Fruit fly (Drosophila melanogaster) whole organism, pupa: ENCODE results near the gene CG5126.

Experiments
- CG10348 ChIP-seq: fragments of 200-800 bp; sonication (Bioruptor generic); IDR thresholded peaks from 2 replicates; pipeline ENCODE4 v1.3.6; 2022; ENCODE audit warnings: missing biosample characterization, missing genetic modification characterization
- CG12605 ChIP-seq: fragments of 200-800 bp; sonication (Bioruptor generic); IDR thresholded peaks from 2 replicates; pipeline ENCODE4 v1.3.6; 2022; ENCODE audit warnings: missing biosample characterization, missing genetic modification characterization
- CG13204 ChIP-seq: fragments of 200-800 bp; sonication (Bioruptor generic); optimal IDR thresholded peaks from 2 replicates; lab custom pipeline; 2018; ENCODE audit warnings: missing biosample characterization, mild to moderate bottlenecking, missing genetic modification characterization, moderate library complexity
- CG14655 ChIP-seq: fragments of 200-800 bp; sonication (Bioruptor generic); optimal IDR thresholded peaks from 3 replicates; lab custom pipeline; 2017; ENCODE audit warnings: mild to moderate bottlenecking, missing biosample characterization, missing genetic modification reagents, missing genetic modification characterization
- CG15710 ChIP-seq: fragments of 200-800 bp; sonication (Bioruptor generic); optimal IDR thresholded peaks from 2 replicates; lab custom pipeline; 2018; ENCODE audit warnings: missing biosample characterization, mild to moderate bottlenecking, missing genetic modification characterization, moderate library complexity
- CG17806 ChIP-seq: fragments of 200-800 bp; sonication (Bioruptor generic); optimal IDR thresholded peaks from 2 replicates; lab custom pipeline; 2018; ENCODE audit warnings: missing biosample characterization, mild to moderate bottlenecking, missing genetic modification characterization, moderate library complexity
- CG32121 ChIP-seq: fragments of 200-800 bp; sonication (Bioruptor generic); IDR thresholded peaks from 2 replicates; pipeline ENCODE4 v1.3.6; 2022; ENCODE audit warnings: missing biosample characterization, missing genetic modification characterization
- CG34367 ChIP-seq: fragments of 200-800 bp; sonication (Bioruptor generic); optimal IDR thresholded peaks from 2 replicates; lab custom pipeline; 2018; ENCODE audit warnings: missing biosample characterization, mild to moderate bottlenecking, missing genetic modification characterization
- CG4496 ChIP-seq: fragments of 200-800 bp; sonication (Bioruptor generic); IDR thresholded peaks from 3 replicates; pipeline ENCODE4 v1.3.6; 2022; ENCODE audit warnings: missing biosample characterization, missing genetic modification characterization
- CG8159 ChIP-seq: fragments of 200-800 bp; sonication (Bioruptor generic); optimal IDR thresholded peaks from 3 replicates; lab custom pipeline; 2018; ENCODE audit warnings: missing biosample characterization, mild to moderate bottlenecking, missing genetic modification characterization, moderate library complexity
- CG8301 ChIP-seq: fragments of 200-800 bp; sonication (Bioruptor generic); optimal IDR thresholded peaks from 2 replicates; lab custom pipeline; 2018; ENCODE audit warnings: missing biosample characterization, mild to moderate bottlenecking, missing genetic modification characterization
- CG9948 ChIP-seq: fragments of 200-800 bp; sonication (Bioruptor generic); optimal IDR thresholded peaks from 2 replicates; lab custom pipeline; 2018; ENCODE audit warnings: missing biosample characterization, mild to moderate bottlenecking, missing genetic modification characterization, moderate library complexity
- D1 ChIP-seq: fragments of 200-800 bp; sonication (Bioruptor generic); optimal IDR thresholded peaks from 2 replicates; lab custom pipeline; 2018; ENCODE audit warnings: missing biosample characterization, mild to moderate bottlenecking, missing genetic modification characterization, moderate library complexity
- EcR ChIP-seq: fragments of 200-800 bp; sonication (Bioruptor generic); optimal IDR thresholded peaks from 3 replicates; lab custom pipeline; 2019; ENCODE audit warnings: missing biosample characterization, missing genetic modification characterization, mild to moderate bottlenecking, moderate library complexity, missing genetic modification reagents
- Ets98B ChIP-seq: fragments of 200-800 bp; sonication (Bioruptor generic); IDR thresholded peaks from 2 replicates; pipeline ENCODE4 v1.3.6; 2022; ENCODE audit warnings: missing biosample characterization, missing genetic modification characterization
- Pif1A ChIP-seq: fragments of 200-800 bp; sonication (Bioruptor generic); optimal IDR thresholded peaks from 3 replicates; lab custom pipeline; 2016; ENCODE audit warnings: missing biosample characterization, missing genetic modification characterization
- Pif1B ChIP-seq: fragments of 200-800 bp; sonication (Bioruptor generic); optimal IDR thresholded peaks from 3 replicates; lab custom pipeline; 2016; ENCODE audit warnings: missing biosample characterization, missing genetic modification characterization
- Snoo ChIP-seq: fragments of 200-800 bp; sonication (Bioruptor generic); optimal IDR thresholded peaks from 3 replicates; lab custom pipeline; 2017; ENCODE audit warnings: missing biosample characterization, mild to moderate bottlenecking, missing genetic modification characterization, inconsistent platforms
- fd96Ca ChIP-seq: fragments of 200-800 bp; sonication (Bioruptor generic); IDR thresholded peaks from 3 replicates; pipeline ENCODE4 v1.3.6; 2022; ENCODE audit warnings: missing biosample characterization, missing genetic modification characterization
- gl ChIP-seq: fragments of 200-800 bp; sonication (Bioruptor generic); optimal IDR thresholded peaks from 2 replicates; lab custom pipeline; 2018; ENCODE audit warnings: missing biosample characterization, mild to moderate bottlenecking, missing genetic modification characterization
- rn ChIP-seq: fragments of 200-800 bp; sonication (Bioruptor generic); IDR thresholded peaks from 2 replicates; pipeline ENCODE4 v1.3.6; 2022; ENCODE audit warnings: missing biosample characterization, missing genetic modification characterization

Gene CG5126

dm6 chr2L:1147656-1148055 is 36.2 kb downstream of the CG5126 start:
- no peak for TF ChIP-seq CG34367 (tag; lab: Kevin White, UChicago)
- TF ChIP-seq CG8159 (tag; lab: Kevin White, UChicago): no peak
- no peak for TF ChIP-seq CG13204 (GFP tag; lab: Kevin White, UChicago)
- TF ChIP-seq CG9948 (tag; lab: Kevin White, UChicago): no peak
- TF ChIP-seq CG32121: no peak
- no peak for TF ChIP-seq EcR
- TF ChIP-seq Pif1B (GFP tag; lab: Kevin White, UChicago): no peak
- TF ChIP-seq D1 (tag; lab: Kevin White, UChicago): no peak

dm6 chr2L:1144371-1145360 is 39.2 kb downstream of the CG5126 start:
- peak; percentile 76 for TF ChIP-seq CG15710 (tag; lab: Kevin White, UChicago)
- TF ChIP-seq rn (GFP tag; lab: Robert Waterston, UW): 0 out of 2 replicates have a peak, but pooled peaks have one; percentile 36
- peak; percentile 64; the same call in 1 of the 3 replicates for TF ChIP-seq CG4496
- peak; percentile 64 for TF ChIP-seq CG9948 (tag; lab: Kevin White, UChicago)
- TF ChIP-seq CG32121: peak; percentile 56; the same call in 1 of the 2 replicates
- no peak for TF ChIP-seq CG13204 (GFP tag; lab: Kevin White, UChicago)
- TF ChIP-seq Snoo (tag; lab: Kevin White, UChicago): peak; percentile 83
- peak; percentile 54 for TF ChIP-seq Ets98B (GFP tag; lab: Robert Waterston, UW)
- peak; percentile 30 for TF ChIP-seq gl
- peak; percentile 77 for TF ChIP-seq CG8159 (tag; lab: Kevin White, UChicago)
- no peak for TF ChIP-seq D1 (tag; lab: Kevin White, UChicago)
- no peak for TF ChIP-seq Pif1A (GFP tag; lab: Kevin White, UChicago)
- TF ChIP-seq Pif1B (GFP tag; lab: Kevin White, UChicago): peak; percentile 67
- peak; percentile 70 for TF ChIP-seq CG17806 (tag; lab: Kevin White, UChicago)
- TF ChIP-seq CG34367 (tag; lab: Kevin White, UChicago): peak; percentile 52
- peak; percentile 0 for TF ChIP-seq EcR
- TF ChIP-seq CG12605 (GFP tag; lab: Robert Waterston, UW): no peak

DNA sequence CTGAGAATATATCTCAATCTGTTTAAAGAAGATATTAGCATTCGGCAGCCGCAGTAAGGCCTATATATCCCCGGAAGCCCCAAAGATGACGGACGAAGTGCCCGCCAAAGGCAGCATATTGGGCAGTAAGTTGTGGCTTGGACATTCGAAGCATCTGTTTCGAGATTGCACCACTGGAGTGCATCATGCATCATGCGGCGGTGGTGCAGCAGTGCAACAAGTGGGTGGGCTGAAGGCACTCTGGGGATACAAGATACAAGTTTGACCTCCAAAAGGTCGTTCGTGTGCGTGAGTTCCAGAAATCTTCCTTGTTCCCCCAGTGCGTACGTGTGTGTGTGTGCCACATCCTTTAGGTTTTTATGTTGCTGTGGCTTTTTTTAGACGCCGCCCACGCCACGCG is 40.5 kb downstream of the CG5126 start:
- TF ChIP-seq Pif1B (GFP tag; lab: Kevin White, UChicago) (no peak), Pif1A (GFP tag; lab: Kevin White, UChicago) (no peak), Snoo (tag; lab: Kevin White, UChicago) (no peak), EcR (no peak), CG4496 (no peak), CG17806 (tag; lab: Kevin White, UChicago) (no peak), CG15710 (tag; lab: Kevin White, UChicago) (no peak), CG8301 (tag; lab: Kevin White, UChicago) (no peak), CG32121 (no peak), CG8159 (tag; lab: Kevin White, UChicago) (no peak), fd96Ca (no peak), D1 (tag; lab: Kevin White, UChicago) (no peak), CG12605 (GFP tag; lab: Robert Waterston, UW) (no peak), CG10348 (GFP tag; lab: Robert Waterston, UW) (no peak), CG13204 (GFP tag; lab: Kevin White, UChicago) (no peak), CG34367 (tag; lab: Kevin White, UChicago) (no peak), CG9948 (tag; lab: Kevin White, UChicago) (no peak), gl (no peak), rn (GFP tag; lab: Robert Waterston, UW) (no peak), Ets98B (GFP tag; lab: Robert Waterston, UW) (no peak)
- TF ChIP-seq, all 21 proteins: peak for 0

dm6 chr2L:1142730-1143281 is 41.0 kb downstream of the CG5126 start, which contains the start of gene MFS3:
MFS3 (plus strand) TSS chr2L:1143201.
- TF ChIP-seq gl (peak; percentile 5), CG4496 (peak; percentile 64; the same call in 1 of the 3 replicates), CG34367 (tag; lab: Kevin White, UChicago) (no peak), Pif1A (GFP tag; lab: Kevin White, UChicago) (peak; percentile 20), CG14655 (GFP tag; lab: Kevin White, UChicago) (no peak)
- TF ChIP-seq, all 21 proteins: peak for 3

DNA sequence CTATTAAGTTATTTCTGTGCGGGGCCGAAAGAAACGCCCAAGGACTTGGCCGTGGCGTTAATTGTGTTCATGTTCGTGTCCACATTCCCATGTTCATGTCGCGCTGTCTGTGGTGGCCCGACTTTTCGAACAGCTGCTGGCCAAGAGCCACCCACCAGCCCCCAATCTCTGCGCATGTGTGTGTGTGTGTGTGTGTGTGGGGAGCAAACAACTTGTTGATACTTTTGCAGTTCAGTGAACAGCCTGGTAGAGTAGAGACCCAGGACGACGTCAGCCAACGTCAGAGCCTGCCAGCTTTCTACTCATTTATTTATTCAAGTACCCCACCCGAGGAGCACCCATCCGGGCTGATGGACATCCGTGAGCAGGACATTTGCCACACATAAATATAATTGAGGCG is 46.8 kb downstream of the CG5126 start:
- no peak for TF ChIP-seq CG10348 (GFP tag; lab: Robert Waterston, UW)
- no peak for TF ChIP-seq CG8301 (tag; lab: Kevin White, UChicago)
- TF ChIP-seq CG8159 (tag; lab: Kevin White, UChicago): no peak
- TF ChIP-seq rn (GFP tag; lab: Robert Waterston, UW): no peak
- TF ChIP-seq CG17806 (tag; lab: Kevin White, UChicago): no peak
- no peak for TF ChIP-seq CG34367 (tag; lab: Kevin White, UChicago)
- TF ChIP-seq CG12605 (GFP tag; lab: Robert Waterston, UW): peak; percentile 76
- no peak for TF ChIP-seq Ets98B (GFP tag; lab: Robert Waterston, UW)
